Worm (Caenorhabditis elegans): ENCODE measurements around the gene F32A5.8.

DNA sequence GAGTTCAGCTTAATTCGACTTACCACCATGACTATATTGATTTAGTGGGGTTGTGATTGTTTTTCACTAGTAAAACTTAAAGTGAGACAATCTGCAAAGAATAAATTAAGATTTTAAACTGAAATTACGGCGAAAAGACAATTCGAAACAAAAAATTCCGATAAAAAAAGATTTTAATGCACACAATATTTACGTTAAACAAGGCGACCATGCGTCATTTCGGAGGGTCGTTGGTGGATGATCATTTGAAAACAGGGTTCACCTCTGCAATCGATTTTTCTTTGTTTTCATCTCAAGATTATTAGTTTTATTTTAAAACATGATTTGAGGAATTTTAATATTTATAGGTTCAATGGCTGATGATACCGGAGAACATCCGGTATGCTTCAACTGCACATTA, 2.8 kb upstream of the F32A5.8 start, which contains the start of gene lsm-4:
- no peak for TF ChIP-seq cog-1 (tag; optimal IDR thresholded peaks at IDR 0.05)
- no peak for TF ChIP-seq tab-1 (GFP tag; IDR thresholded peaks at IDR 0.05)
